Fruit fly (Drosophila melanogaster) whole organism, wandering third instar larva: Measurements from ENCODE around the gene CG43675.
A peak's percentile ranks its signal among the peaks of the same experiment; 100 is the strongest.

ENCODE experiments used
- CG32264 ChIP-seq: fragments of 200-800 bp; sonication (Bioruptor generic); optimal IDR thresholded peaks from 2 replicates; lab custom pipeline; 2016; ENCODE audit warnings: missing biosample characterization, missing genetic modification characterization
- CG9705 ChIP-seq: fragments of 200-800 bp; sonication (Bioruptor generic); optimal IDR thresholded peaks from 2 replicates; lab custom pipeline; 2018; ENCODE audit warnings: missing biosample characterization, mild to moderate bottlenecking, missing genetic modification characterization
- CrebA ChIP-seq: fragments of 200-800 bp; sonication (Bioruptor generic); optimal IDR thresholded peaks from 2 replicates; lab custom pipeline; 2016; ENCODE audit warnings: missing biosample characterization, mild to moderate bottlenecking, missing genetic modification characterization, borderline replicate concordance
- Dfd ChIP-seq: fragments of >200 bp; optimal IDR thresholded peaks from 2 replicates; lab custom pipeline; 2017; ENCODE audit warnings: missing biosample characterization, missing genetic modification characterization
- Dif ChIP-seq: fragments of 200-275, 200-300 bp; sonication (Bioruptor generic); optimal IDR thresholded peaks from 2 replicates; lab custom pipeline; 2018; ENCODE audit warnings: missing biosample characterization, missing genetic modification characterization; ENCODE audit not compliant: partially characterized antibody
- GATAd ChIP-seq: sonication (Bioruptor generic); optimal IDR thresholded peaks from 2 replicates; lab custom pipeline; 2016; ENCODE audit warnings: missing biosample characterization, missing genetic modification characterization
- HLH106 ChIP-seq: fragments of 200-800 bp; optimal IDR thresholded peaks from 3 replicates; lab custom pipeline; 2019; ENCODE audit warnings: missing biosample characterization, mild to moderate bottlenecking, missing genetic modification characterization, moderate library complexity
- Hnf4 ChIP-seq: fragments of 200-800 bp; sonication (Bioruptor generic); optimal IDR thresholded peaks from 2 replicates; lab custom pipeline; 2016; ENCODE audit warnings: missing biosample characterization, mild to moderate bottlenecking, missing genetic modification characterization
- Hr78 ChIP-seq: fragments of >200 bp; optimal IDR thresholded peaks from 2 replicates; lab custom pipeline; 2017; ENCODE audit warnings: missing biosample characterization, missing genetic modification characterization
- Hr83 ChIP-seq: fragments of 200-300 bp; sonication (Bioruptor generic); optimal IDR thresholded peaks from 2 replicates; lab custom pipeline; 2016; ENCODE audit warnings: missing biosample characterization, mild to moderate bottlenecking, missing genetic modification characterization, moderate library complexity; ENCODE audit not compliant: poor library complexity, severe bottlenecking
- Jra ChIP-seq: sonication (Bioruptor generic); optimal IDR thresholded peaks from 2 replicates; lab custom pipeline; 2016; ENCODE audit warnings: missing biosample characterization, missing genetic modification characterization
- Mio ChIP-seq: sonication (Bioruptor generic); optimal IDR thresholded peaks from 2 replicates; lab custom pipeline; 2016; ENCODE audit warnings: missing biosample characterization, missing genetic modification characterization
- Myc ChIP-seq: fragments of >200 bp; optimal IDR thresholded peaks from 2 replicates; lab custom pipeline; 2017
- OdsH ChIP-seq: fragments of 200-800 bp; sonication (Bioruptor generic); optimal IDR thresholded peaks from 2 replicates; lab custom pipeline; 2016; ENCODE audit warnings: missing biosample characterization, mild to moderate bottlenecking, missing genetic modification characterization
- Rel ChIP-seq, 2 experiments: fragments of 200-800 bp; sonication (Bioruptor generic) in 1 of 2; optimal IDR thresholded peaks; 2 replicates in 1 of 2; 3 replicates in 1 of 2; lab custom pipeline; 2016 to 2019; ENCODE audit warnings: mild to moderate bottlenecking in 2 of 2, missing biosample characterization in 2 of 2, missing genetic modification characterization in 2 of 2, moderate library complexity in 1 of 2
- Sp1 ChIP-seq: fragments of 200-800 bp; sonication (Bioruptor generic); optimal IDR thresholded peaks from 3 replicates; lab custom pipeline; 2019; ENCODE audit warnings: missing biosample characterization, mild to moderate bottlenecking, missing genetic modification characterization, moderate library complexity
- Vsx2 ChIP-seq: fragments of 200-300, 225-300 bp; sonication (Bioruptor generic); optimal IDR thresholded peaks from 2 replicates; lab custom pipeline; 2018; ENCODE audit warnings: missing biosample characterization, missing genetic modification characterization; ENCODE audit not compliant: partially characterized antibody
- br ChIP-seq: fragments of 200-800 bp; sonication (Bioruptor generic); optimal IDR thresholded peaks from 2 replicates; lab custom pipeline; 2016; ENCODE audit warnings: missing biosample characterization, missing genetic modification characterization
- brk ChIP-seq: fragments of 200-800 bp; sonication (Bioruptor generic); optimal IDR thresholded peaks from 2 replicates; lab custom pipeline; 2016; ENCODE audit warnings: missing biosample characterization, mild to moderate bottlenecking, missing genetic modification characterization
- dl ChIP-seq, 2 experiments: fragments of 175-275, 200-275 bp in 1 of 2; fragments of 200-275 bp in 1 of 2; sonication (Bioruptor generic); optimal IDR thresholded peaks; lab custom pipeline; 2018; ENCODE audit warnings: mild to moderate bottlenecking in 2 of 2, missing biosample characterization in 2 of 2, missing genetic modification characterization in 2 of 2, moderate library complexity in 2 of 2; ENCODE audit not compliant: partially characterized antibody in 2 of 2, insufficient read depth in 1 of 2
- dmrt93B ChIP-seq: fragments of 200-800 bp; sonication (Bioruptor generic); optimal IDR thresholded peaks from 2 replicates; lab custom pipeline; 2018; ENCODE audit warnings: missing biosample characterization, mild to moderate bottlenecking, missing genetic modification characterization
- ey ChIP-seq: fragments of 200-800 bp; sonication (Bioruptor generic); optimal IDR thresholded peaks from 2 replicates; lab custom pipeline; 2016; ENCODE audit warnings: missing biosample characterization, missing genetic modification characterization
- foxo ChIP-seq, 2 experiments: fragments of 200-800 bp; sonication (Bioruptor generic); optimal IDR thresholded peaks; 2 replicates in 1 of 2; 3 replicates in 1 of 2; lab custom pipeline; 2016 to 2017; ENCODE audit warnings: missing biosample characterization in 2 of 2, missing genetic modification characterization in 2 of 2
- fru ChIP-seq: fragments of 200-800 bp; sonication (Bioruptor generic); optimal IDR thresholded peaks from 3 replicates; lab custom pipeline; 2016; ENCODE audit warnings: missing biosample characterization, mild to moderate bottlenecking, missing genetic modification characterization
- h ChIP-seq: fragments of 200-800 bp; sonication (Bioruptor generic); optimal IDR thresholded peaks from 3 replicates; lab custom pipeline; 2016; ENCODE audit warnings: missing biosample characterization, mild to moderate bottlenecking, missing genetic modification characterization
- jim ChIP-seq: fragments of 175-275, 200-325 bp; sonication (Bioruptor generic); optimal IDR thresholded peaks from 2 replicates; lab custom pipeline; 2016; ENCODE audit warnings: missing biosample characterization, mild to moderate bottlenecking, missing genetic modification characterization
- lola ChIP-seq: fragments of >200 bp; optimal IDR thresholded peaks from 2 replicates; lab custom pipeline; 2017; ENCODE audit warnings: missing biosample characterization, missing genetic modification characterization
- pan ChIP-seq: fragments of >200 bp; optimal IDR thresholded peaks from 2 replicates; lab custom pipeline; 2017
- psq ChIP-seq: fragments of 200-800 bp; sonication (Bioruptor generic); optimal IDR thresholded peaks from 3 replicates; lab custom pipeline; 2017; ENCODE audit warnings: missing biosample characterization, mild to moderate bottlenecking, missing genetic modification characterization, moderate library complexity
- rgr ChIP-seq: fragments of 200-800 bp; sonication (Bioruptor generic); optimal IDR thresholded peaks from 3 replicates; lab custom pipeline; 2016; ENCODE audit warnings: missing biosample characterization, mild to moderate bottlenecking, missing genetic modification characterization
- sage ChIP-seq: fragments of 200-800 bp; sonication (Bioruptor generic); optimal IDR thresholded peaks from 2 replicates; lab custom pipeline; 2016; ENCODE audit warnings: missing biosample characterization, mild to moderate bottlenecking, missing genetic modification characterization
- sv ChIP-seq: fragments of 200-800 bp; sonication (Bioruptor generic); optimal IDR thresholded peaks from 3 replicates; lab custom pipeline; 2016; ENCODE audit warnings: missing biosample characterization, missing genetic modification characterization
- tai ChIP-seq: sonication (Bioruptor generic); optimal IDR thresholded peaks from 2 replicates; lab custom pipeline; 2016; ENCODE audit warnings: missing biosample characterization, missing genetic modification characterization
- usp ChIP-seq: fragments of >200 bp; optimal IDR thresholded peaks from 2 replicates; lab custom pipeline; 2017; ENCODE audit warnings: missing biosample characterization, missing genetic modification characterization
- woc ChIP-seq: sonication (Bioruptor generic); optimal IDR thresholded peaks from 2 replicates; lab custom pipeline; 2016; ENCODE audit warnings: missing biosample characterization, mild to moderate bottlenecking, missing genetic modification characterization

Gene CG43675

DNA sequence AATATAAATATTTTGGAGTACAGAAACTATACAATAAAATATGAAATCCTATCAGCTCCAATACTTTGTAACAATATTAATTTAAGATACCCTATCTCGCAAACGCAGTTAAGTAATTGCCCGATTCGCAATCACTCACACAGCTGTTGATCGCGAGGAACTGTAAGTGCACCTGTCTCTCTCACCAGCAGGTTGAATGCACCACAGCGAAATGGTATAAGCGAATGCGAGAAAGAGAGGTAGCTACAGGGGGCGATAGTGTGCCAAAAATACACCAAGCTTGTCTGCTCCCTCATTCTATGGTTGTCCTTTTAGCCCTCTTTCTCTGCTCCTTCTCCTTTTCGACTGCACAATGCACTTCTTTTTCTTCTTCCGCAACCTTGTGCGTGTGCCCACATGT lies 16.5 kb upstream of the CG43675 start:
- no peak for TF ChIP-seq Rel (GFP tag; optimal IDR thresholded peaks at IDR 0.05; lab: Kevin White, UChicago)
- TF ChIP-seq Rel (tag; optimal IDR thresholded peaks at IDR 0.05; lab: Kevin White, UChicago) = no peak
- peak; percentile 72 for TF ChIP-seq Hr83
- TF ChIP-seq Dif = peak; percentile 39
- TF ChIP-seq CG9705 (GFP tag; lab: Kevin White, UChicago) = no peak
- no peak for TF ChIP-seq usp
- TF ChIP-seq woc (GFP tag; lab: Kevin White, UChicago) = no peak
- TF ChIP-seq sv (GFP tag; lab: Kevin White, UChicago) = no peak
- TF ChIP-seq tai (GFP tag; lab: Kevin White, UChicago) = no peak
- TF ChIP-seq OdsH (GFP tag; lab: Kevin White, UChicago) = no peak
- TF ChIP-seq Hr78 (GFP tag; lab: Kevin White, UChicago) = no peak
- peak; percentile 62 for TF ChIP-seq sage (GFP tag; lab: Kevin White, UChicago)
- TF ChIP-seq foxo (GFP tag; optimal IDR thresholded peaks at IDR 0.05; lab: Kevin White, UChicago) = no peak
- no peak for TF ChIP-seq br (GFP tag; lab: Kevin White, UChicago)
- TF ChIP-seq rgr = no peak
- peak; percentile 95 for TF ChIP-seq psq
- no peak for TF ChIP-seq Dfd
- TF ChIP-seq lola = no peak
- no peak for TF ChIP-seq pan (lab: Kevin White, UChicago)
- TF ChIP-seq CG32264 (GFP tag; lab: Kevin White, UChicago) = no peak
- TF ChIP-seq GATAd = no peak
- TF ChIP-seq Myc (lab: Kevin White, UChicago) = no peak
- no peak for TF ChIP-seq Jra (GFP tag; lab: Kevin White, UChicago)
- TF ChIP-seq brk = no peak
- TF ChIP-seq fru (GFP tag; lab: Kevin White, UChicago) = no peak
- no peak for TF ChIP-seq ey (GFP tag; lab: Kevin White, UChicago)
- TF ChIP-seq Mio (GFP tag; lab: Kevin White, UChicago) = no peak
- peak; percentile 60 for TF ChIP-seq Vsx2 (GFP tag; lab: Kevin White, UChicago)

DNA sequence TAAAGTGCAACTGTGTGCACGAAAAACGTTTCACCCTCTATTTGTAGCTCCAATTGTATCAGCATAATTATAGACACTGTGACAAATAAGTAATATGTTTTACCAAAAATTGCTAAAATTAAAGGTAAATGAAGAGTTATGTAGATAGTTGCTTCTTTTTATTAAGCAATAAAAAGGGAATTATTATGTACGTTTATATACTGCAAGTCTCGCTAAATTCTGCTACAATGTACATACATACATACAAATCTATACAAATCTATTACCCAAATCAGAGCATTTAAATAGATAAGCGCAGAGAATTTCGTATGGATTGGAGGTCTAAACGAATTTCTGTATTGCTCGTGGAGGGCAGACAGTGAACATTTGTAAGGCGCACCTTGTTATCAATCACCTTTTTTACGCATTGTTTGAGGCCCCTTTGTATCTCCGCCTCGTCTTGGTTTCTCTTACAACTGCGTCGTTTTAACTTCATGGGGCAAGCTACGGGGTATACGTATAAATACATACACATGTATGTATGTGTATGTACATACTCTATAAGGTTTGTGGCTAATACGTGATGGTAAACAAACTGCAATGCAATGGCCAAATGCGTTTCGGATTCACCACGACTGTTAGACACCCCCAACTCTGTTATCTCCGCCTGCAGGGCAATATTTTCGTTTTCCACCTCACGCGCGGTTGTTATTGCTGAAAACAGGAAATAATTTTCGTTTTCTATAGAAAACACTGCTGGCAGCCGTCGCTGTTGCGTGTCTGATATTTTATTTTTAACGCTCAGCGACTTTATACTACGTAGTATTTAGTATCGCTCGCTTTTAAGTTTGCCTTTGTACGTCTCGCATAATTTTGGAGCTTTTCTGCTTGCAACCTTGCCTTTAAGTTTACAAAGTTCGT lies 15.9 kb upstream of the CG43675 start:
- TF ChIP-seq Rel (GFP tag; optimal IDR thresholded peaks at IDR 0.05; lab: Kevin White, UChicago) = no peak
- no peak for TF ChIP-seq Rel (tag; optimal IDR thresholded peaks at IDR 0.05; lab: Kevin White, UChicago)
- peak; percentile 20 for TF ChIP-seq br (GFP tag; lab: Kevin White, UChicago)
- no peak for TF ChIP-seq sv (GFP tag; lab: Kevin White, UChicago)
- no peak for TF ChIP-seq jim (GFP tag; lab: Kevin White, UChicago)
- TF ChIP-seq CG9705 (GFP tag; lab: Kevin White, UChicago) = no peak
- TF ChIP-seq dl (GFP tag; optimal IDR thresholded peaks at IDR 0.05; lab: Kevin White, UChicago; ENCODE audit: insufficient read depth in 1 of 2, partially characterized antibody in 2 of 2) = peak in 1 of 2 experiments; percentile 36
- peak; percentile 57 for TF ChIP-seq Jra (GFP tag; lab: Kevin White, UChicago)
- no peak for TF ChIP-seq pan (lab: Kevin White, UChicago)
- TF ChIP-seq brk = no peak
- TF ChIP-seq usp = no peak
- TF ChIP-seq Sp1 (GFP tag; lab: Kevin White, UChicago) = peak; percentile 32
- peak; percentile 26 for TF ChIP-seq Hnf4 (GFP tag; lab: Kevin White, UChicago)
- TF ChIP-seq tai (GFP tag; lab: Kevin White, UChicago) = peak; percentile 12
- peak; percentile 58 for TF ChIP-seq HLH106 (tag; lab: Kevin White, UChicago)
- no peak for TF ChIP-seq Myc (lab: Kevin White, UChicago)
- peak; percentile 13 for TF ChIP-seq Hr83
- TF ChIP-seq h (GFP tag; lab: Kevin White, UChicago) = peak; percentile 73
- peak; percentile 75 for TF ChIP-seq OdsH (GFP tag; lab: Kevin White, UChicago)
- TF ChIP-seq ey (GFP tag; lab: Kevin White, UChicago) = peak; percentile 71
- TF ChIP-seq foxo (GFP tag; optimal IDR thresholded peaks at IDR 0.05; lab: Kevin White, UChicago) = peak in 1 of 2 experiments; percentile 65
- TF ChIP-seq woc (GFP tag; lab: Kevin White, UChicago) = peak; percentile 63
- no peak for TF ChIP-seq CrebA (GFP tag; lab: Kevin White, UChicago)
- TF ChIP-seq Dif = no peak
- TF ChIP-seq rgr = peak; percentile 51
- peak; percentile 20 for TF ChIP-seq dmrt93B (GFP tag; lab: Kevin White, UChicago)
- peak; percentile 87 for TF ChIP-seq psq
- peak; percentile 67 for TF ChIP-seq fru (GFP tag; lab: Kevin White, UChicago)
- TF ChIP-seq lola = no peak
- no peak for TF ChIP-seq Vsx2 (GFP tag; lab: Kevin White, UChicago)
